2 worm cellular contexts compared by ENCODE assay signal in the genomic region with DNA sequence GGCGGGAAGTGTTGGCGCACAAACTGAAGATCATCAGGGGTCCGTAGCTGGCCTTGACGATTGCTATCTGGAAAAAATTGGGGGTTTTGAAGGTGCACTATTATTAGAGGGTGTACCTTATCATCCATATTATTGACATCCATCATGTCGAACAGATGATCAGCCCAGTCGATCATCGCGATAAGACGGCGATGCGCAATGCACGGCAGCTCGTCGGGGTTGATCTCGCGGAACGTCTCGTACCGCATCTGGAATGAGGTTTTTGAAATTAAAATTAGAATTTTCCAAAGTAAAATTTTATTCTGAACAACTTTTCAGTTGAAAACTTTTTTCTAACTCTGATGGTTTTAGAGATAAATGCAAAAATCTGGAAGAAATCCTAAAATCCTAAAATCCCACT.
TF ChIP-seq lines count a peak whose summit lies in the region.

No protein-coding gene starts in this region.

TF ChIP-seq in whole organism, L4 larva, 104 proteins besides CTCF, POLR2A, EP300 and RAD21:
- TF ChIP-seq aha-1 (tag; lab: Kevin White, UChicago), result peak; percentile 79
- no peak for TF ChIP-seq lin-13 (GFP tag; optimal IDR thresholded peaks at IDR 0.05; lab: Kevin White, UChicago)

TF ChIP-seq in whole organism, mixed stage, embryonic, 35 proteins besides CTCF, POLR2A, EP300 and RAD21:
- TF ChIP-seq M03D4.4 (tag; optimal IDR thresholded peaks at IDR 0.05; lab: Kevin White, UChicago), result no peak
- peak; percentile 3 for TF ChIP-seq elt-1 (tag; optimal IDR thresholded peaks at IDR 0.05; lab: Kevin White, UChicago; ENCODE audit: borderline replicate concordance, insufficient read depth)
